Fruit fly (Drosophila melanogaster): ENCODE results near the gene CG9386.

The CG9386 gene

dm6 chr3R:9581089-9581520, 25.9 kb upstream of the CG9386 start, which contains the start of gene CG8301 (continued):
- peak; percentile 5 for TF ChIP-seq az2 (GFP tag; optimal IDR thresholded peaks at IDR 0.05)
- 0 out of 3 replicates have a peak, but pooled peaks have one; percentile 14 for TF ChIP-seq B-H1 (GFP tag; IDR thresholded peaks at IDR 0.05)
- TF ChIP-seq D19A (tag; optimal IDR thresholded peaks at IDR 0.05) = peak; percentile 22
- TF ChIP-seq CG31441 (GFP tag; IDR thresholded peaks at IDR 0.05) = peak; percentile 46
- peak; percentile 20 for TF ChIP-seq Meics (GFP tag; optimal IDR thresholded peaks at IDR 0.05)
- peak; percentile 8 for TF ChIP-seq Bteb2 (GFP tag; optimal IDR thresholded peaks at IDR 0.05)
- TF ChIP-seq ATbp (GFP tag; optimal IDR thresholded peaks at IDR 0.05) = peak; percentile 1
- no peak for TF ChIP-seq Nf-YA (GFP tag; IDR thresholded peaks at IDR 0.05)
- TF ChIP-seq ttk (GFP tag; IDR thresholded peaks at IDR 0.05) = 0 out of 2 replicates have a peak, but pooled peaks have one; percentile 9
- no peak for TF ChIP-seq hkb (optimal IDR thresholded peaks at IDR 0.05)
- peak; percentile 70 for TF ChIP-seq hkb (GFP tag; IDR thresholded peaks at IDR 0.05)
- TF ChIP-seq CG3281 (GFP tag; optimal IDR thresholded peaks at IDR 0.05) = peak; percentile 6
- TF ChIP-seq lab (GFP tag; optimal IDR thresholded peaks at IDR 0.05) = peak; percentile 68
- peak; percentile 1 for TF ChIP-seq bcd (GFP tag; optimal IDR thresholded peaks at IDR 0.05)
- TF ChIP-seq chm (GFP tag; IDR thresholded peaks at IDR 0.05) = peak; percentile 52; the same call in 1 of the 2 replicates
- peak; percentile 72 for TF ChIP-seq Fer1 (GFP tag; optimal IDR thresholded peaks at IDR 0.05)
- no peak for TF ChIP-seq CG13296 (GFP tag; optimal IDR thresholded peaks at IDR 0.05)
- 0 out of 4 replicates have a peak, but pooled peaks have one; percentile 40 for TF ChIP-seq chinmo (GFP tag; IDR thresholded peaks at IDR 0.05; ENCODE audit: partially characterized antibody)
- peak; percentile 39 for TF ChIP-seq CG30403 (GFP tag; optimal IDR thresholded peaks at IDR 0.05)
- TF ChIP-seq CG1602 (GFP tag; optimal IDR thresholded peaks at IDR 0.05) = no peak
- peak; percentile 15; the same call in 1 of the 3 replicates for TF ChIP-seq Dbx (GFP tag; IDR thresholded peaks at IDR 0.05)
- peak; percentile 49 for TF ChIP-seq lilli (GFP tag; optimal IDR thresholded peaks at IDR 0.05)

- TF ChIP-seq vnd (GFP tag; IDR thresholded peaks at IDR 0.05; ENCODE audit: partially characterized antibody) (peak; percentile 76), dimm (GFP tag; IDR thresholded peaks at IDR 0.05) (peak; percentile 64; the same call in 1 of the 2 replicates), kay (GFP tag; optimal IDR thresholded peaks at IDR 0.05) (peak; percentile 80), sna (GFP tag; IDR thresholded peaks at IDR 0.05; ENCODE audit: partially characterized antibody) (peak; percentile 82), Hand (GFP tag; optimal IDR thresholded peaks at IDR 0.05) (peak; percentile 82), Dip2 (GFP tag; IDR thresholded peaks at IDR 0.05) (no peak), CG6175 (GFP tag; IDR thresholded peaks at IDR 0.05) (peak; percentile 53; the same call in 2 of the 3 replicates), pfk (GFP tag; optimal IDR thresholded peaks at IDR 0.05) (peak; percentile 84), fd96Cb (tag; optimal IDR thresholded peaks at IDR 0.05) (peak; percentile 74), onecut (GFP tag; IDR thresholded peaks at IDR 0.05) (peak; percentile 87), aop (GFP tag; IDR thresholded peaks at IDR 0.05) (no peak), gce (GFP tag; IDR thresholded peaks at IDR 0.05) (peak; percentile 83), CrebB (tag; optimal IDR thresholded peaks at IDR 0.05) (peak; percentile 91), bab2 (GFP tag; optimal IDR thresholded peaks at IDR 0.05) (peak; percentile 92), CG5180 (GFP tag; optimal IDR thresholded peaks at IDR 0.05) (peak; percentile 80), CG10431 (GFP tag; optimal IDR thresholded peaks at IDR 0.05) (peak; percentile 92), caup (GFP tag; optimal IDR thresholded peaks at IDR 0.05; ENCODE audit: severe bottlenecking) (peak; percentile 96), CG4282 (GFP tag; optimal IDR thresholded peaks at IDR 0.05) (peak; percentile 87), ewg (GFP tag; optimal IDR thresholded peaks at IDR 0.05) (peak; percentile 83), mam (GFP tag; optimal IDR thresholded peaks at IDR 0.05) (peak; percentile 95), Bgb (GFP tag; IDR thresholded peaks at IDR 0.05; ENCODE audit: partially characterized antibody) (peak; percentile 78), NK7.1 (GFP tag; optimal IDR thresholded peaks at IDR 0.05) (peak; percentile 92), Ptx1 (GFP tag; IDR thresholded peaks at IDR 0.05) (peak; percentile 90), Meics (GFP tag; optimal IDR thresholded peaks at IDR 0.05) (peak; percentile 95), CG9932 (GFP tag; IDR thresholded peaks at IDR 0.05) (peak; percentile 93), CG2678 (tag; optimal IDR thresholded peaks at IDR 0.05) (peak; percentile 89), CG5245 (GFP tag; optimal IDR thresholded peaks at IDR 0.05) (peak; percentile 88), CG8281 (tag; optimal IDR thresholded peaks at IDR 0.05) (peak; percentile 80)
Measured at dm6 chr3R:9577382-9578137, 22.4 kb upstream of the CG9386 start, which contains the start of the genes Kap-alpha3 and Son. TSS of gene Kap-alpha3 (minus strand) at chr3R:9577733. TSS of gene Son (plus strand) at chr3R:9578042.

Measured in whole organism, embryonic.